Fruit fly (Drosophila melanogaster) Kc167 (cell line): Measurements from ENCODE around the gene ND-B22.
A peak's percentile ranks its signal among the peaks of the same experiment; 100 is the strongest.

Source experiments
- Myc ChIP-seq: fragments of >200 bp; optimal IDR thresholded peaks from 2 replicates; lab custom pipeline; 2017; ENCODE audit warnings: missing external identifiers
- Sin3A ChIP-seq: fragments of >200 bp; optimal IDR thresholded peaks from 2 replicates; lab custom pipeline; 2018; ENCODE audit warnings: missing external identifiers
- h ChIP-seq: fragments of >200 bp; optimal IDR thresholded peaks from 3 replicates; lab custom pipeline; 2018; ENCODE audit warnings: missing external identifiers
- insv ChIP-seq: fragments of >200 bp; optimal IDR thresholded peaks from 3 replicates; lab custom pipeline; 2018; ENCODE audit warnings: missing external identifiers
- psq ChIP-seq: fragments of >200 bp; optimal IDR thresholded peaks from 2 replicates; lab custom pipeline; 2017; ENCODE audit warnings: missing external identifiers
- ttk ChIP-seq: sonication (Bioruptor generic); optimal IDR thresholded peaks from 2 replicates; lab custom pipeline; 2017; ENCODE audit warnings: missing external identifiers

Gene ND-B22

DNA sequence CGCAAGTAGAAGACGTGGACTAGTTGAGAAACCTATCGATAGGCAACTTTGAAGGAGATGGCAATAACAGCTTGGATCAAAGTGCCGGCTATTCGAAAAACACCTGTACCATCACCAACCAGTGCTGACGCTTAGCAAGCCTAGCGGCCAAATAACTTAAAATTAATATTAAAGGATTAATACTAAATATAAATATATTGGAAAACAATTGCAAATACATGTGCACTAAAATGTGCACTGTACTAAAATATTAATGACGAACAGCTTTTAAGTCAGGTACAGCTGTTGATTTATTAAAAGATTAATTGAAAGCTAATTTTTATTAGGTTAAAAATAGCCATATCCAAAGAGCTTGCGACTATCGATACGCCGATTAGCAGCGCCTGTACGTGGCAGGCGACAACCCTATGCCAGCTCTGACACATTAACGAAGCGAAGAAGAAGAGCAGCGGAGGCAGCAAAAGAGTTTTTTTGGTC, 7.6 kb upstream of the ND-B22 start, which contains the start of the genes CG9302 and beta'COP:
CG9302 (minus strand) TSS at position 51 of the 477 bp plus-strand sequence.
beta'COP (plus strand) TSS at position 415 of the 477 bp plus-strand sequence.
- TF ChIP-seq ttk (lab: Kevin White, UChicago) (no peak), Sin3A (lab: Kevin White, UChicago) (peak; percentile 51)

dm6 chr2L:13376086-13376485, 5.2 kb upstream of the ND-B22 start:
- TF ChIP-seq Myc (lab: Kevin White, UChicago) (no peak), ttk (lab: Kevin White, UChicago) (no peak), psq (lab: Kevin White, UChicago) (no peak), Sin3A (lab: Kevin White, UChicago) (no peak), insv (lab: Kevin White, UChicago) (no peak), h (lab: Kevin White, UChicago) (no peak)

DNA sequence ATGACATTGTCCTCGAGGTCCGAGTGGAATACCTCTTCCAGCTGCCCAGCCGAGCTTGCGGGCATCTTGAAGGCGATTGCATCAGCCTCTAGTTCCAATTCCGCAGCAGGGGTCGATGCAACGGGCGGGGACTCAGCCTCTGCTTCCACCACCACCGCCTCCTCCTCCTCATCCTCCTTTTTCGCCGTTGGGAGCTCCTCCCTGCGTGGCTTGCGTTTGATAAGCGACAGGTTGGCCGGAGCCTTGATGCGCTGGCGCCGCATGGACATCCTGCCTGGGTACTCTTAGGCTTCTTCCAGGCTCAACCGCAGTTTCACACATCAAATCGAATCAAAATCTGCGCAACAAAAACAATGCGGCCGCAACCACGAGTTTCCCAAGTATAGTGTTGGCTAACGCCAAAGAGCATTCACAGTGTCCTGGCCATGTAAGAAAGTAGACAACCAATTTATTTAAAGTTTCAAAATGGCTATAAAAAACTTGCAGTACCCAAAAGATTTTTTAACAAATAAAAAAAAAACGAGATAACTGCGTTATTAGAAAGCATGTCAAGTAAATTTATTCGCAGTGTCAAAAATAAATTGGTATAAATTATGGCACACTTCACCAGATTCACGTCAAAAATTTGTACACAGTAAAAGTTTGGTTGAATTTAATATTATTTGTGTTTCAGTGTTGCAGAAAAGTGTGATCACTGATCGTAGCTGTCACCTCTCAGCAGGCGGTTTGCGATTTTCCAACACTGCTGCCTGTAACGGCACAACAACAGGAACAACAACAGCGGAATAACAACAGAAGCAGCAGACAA, 2.7 kb upstream of the ND-B22 start, which contains the start of the genes Bdp1 and CG6565:
Bdp1 (minus strand) TSS at position 456 of the 808 bp plus-strand sequence.
CG6565 (plus strand) TSS at position 585 of the 808 bp plus-strand sequence.
- TF ChIP-seq psq (lab: Kevin White, UChicago) (no peak), Sin3A (lab: Kevin White, UChicago) (no peak)

- no peak for TF ChIP-seq insv (lab: Kevin White, UChicago)
- no peak for TF ChIP-seq ttk (lab: Kevin White, UChicago)
- TF ChIP-seq Sin3A (lab: Kevin White, UChicago), result no peak
- no peak for TF ChIP-seq Myc (lab: Kevin White, UChicago)
- no peak for TF ChIP-seq h (lab: Kevin White, UChicago)
- no peak for TF ChIP-seq psq (lab: Kevin White, UChicago)
Measured at dm6 chr2L:13368940-13369339, 2.0 kb downstream of the ND-B22 start, which contains the start of gene CG31855. CG31855 (plus strand) TSS chr2L:13369204.

DNA sequence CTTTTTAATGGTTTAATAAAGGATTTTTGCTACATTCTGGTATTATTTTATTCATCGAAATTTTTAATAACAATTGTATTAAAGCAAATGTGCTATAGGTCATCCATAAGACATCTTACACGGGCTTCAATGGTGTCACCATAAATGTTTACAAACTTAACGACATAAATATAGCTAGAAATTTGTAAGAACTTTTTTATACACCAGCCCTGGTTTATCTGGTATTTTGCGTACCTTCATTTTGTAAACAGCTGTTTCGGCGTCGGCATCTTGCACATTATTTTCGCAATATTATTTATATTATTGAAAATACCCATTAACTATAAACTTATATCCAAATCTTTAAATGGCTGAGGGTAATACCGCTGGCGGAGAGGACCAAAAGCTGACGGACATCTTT, 3.5 kb downstream of the ND-B22 start, which contains the start of gene Tap42:
Tap42 (plus strand) TSS at position 240 of the 400 bp plus-strand sequence.
- TF ChIP-seq insv (lab: Kevin White, UChicago), result no peak
- TF ChIP-seq Myc (lab: Kevin White, UChicago), result no peak
- no peak for TF ChIP-seq ttk (lab: Kevin White, UChicago)
- no peak for TF ChIP-seq h (lab: Kevin White, UChicago)
- no peak for TF ChIP-seq Sin3A (lab: Kevin White, UChicago)

dm6 chr2L:13366109-13366747, 4.7 kb downstream of the ND-B22 start, which contains the start of the genes Nnp-1 and Grx3:
Nnp-1 (minus strand) TSS chr2L:13366189.
Grx3 (plus strand) TSS chr2L:13366447.
- TF ChIP-seq psq (lab: Kevin White, UChicago) (no peak), Sin3A (lab: Kevin White, UChicago) (no peak), ttk (lab: Kevin White, UChicago) (no peak), insv (lab: Kevin White, UChicago) (no peak), Myc (lab: Kevin White, UChicago) (no peak), h (lab: Kevin White, UChicago) (no peak)

DNA sequence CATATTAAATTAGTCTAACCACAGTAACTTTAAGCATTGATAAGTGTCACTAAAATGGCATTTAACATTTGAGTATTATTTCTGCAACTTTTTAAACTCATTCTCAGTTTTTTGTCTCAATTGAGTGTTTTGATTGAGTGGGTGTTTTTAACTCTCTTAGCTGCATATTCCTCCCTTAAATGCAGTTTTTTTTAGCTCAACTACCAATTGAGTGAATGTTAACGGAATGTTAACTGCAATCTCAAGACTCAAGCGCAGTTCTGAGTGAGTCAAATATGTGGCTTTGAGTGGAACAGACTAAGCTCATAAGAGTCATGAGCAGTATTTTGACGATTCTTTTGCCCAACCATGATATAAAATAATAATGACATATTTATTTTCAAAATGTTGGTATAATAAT, 8.0 kb downstream of the ND-B22 start:
- TF ChIP-seq Myc (lab: Kevin White, UChicago) (no peak), ttk (lab: Kevin White, UChicago) (no peak), insv (lab: Kevin White, UChicago) (no peak), Sin3A (lab: Kevin White, UChicago) (no peak), psq (lab: Kevin White, UChicago) (no peak), h (lab: Kevin White, UChicago) (no peak)

DNA sequence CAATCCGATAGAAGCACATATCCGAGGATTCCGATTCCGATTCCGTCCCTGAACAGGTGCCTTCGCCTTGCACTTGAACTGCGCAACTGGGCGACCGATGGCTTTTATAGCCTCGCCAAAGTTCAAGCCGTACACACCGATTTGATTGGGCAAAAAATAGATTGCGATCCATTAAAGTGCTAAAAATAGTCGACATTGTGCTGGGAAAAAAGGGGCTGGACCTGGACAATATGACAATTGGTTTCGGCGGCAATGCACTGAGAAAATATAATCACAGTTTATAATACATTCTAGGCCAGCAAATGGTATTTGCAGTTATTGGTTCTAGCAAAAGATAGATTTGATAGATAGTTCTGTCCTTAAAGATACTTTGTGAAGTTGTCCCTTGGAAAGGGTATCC, 9.4 kb downstream of the ND-B22 start, which contains the start of gene CG9377:
CG9377 (minus strand) TSS at position 101 of the 400 bp plus-strand sequence.
- TF ChIP-seq psq (lab: Kevin White, UChicago) (no peak), Myc (lab: Kevin White, UChicago) (no peak), Sin3A (lab: Kevin White, UChicago) (no peak), h (lab: Kevin White, UChicago) (no peak), ttk (lab: Kevin White, UChicago) (no peak), insv (lab: Kevin White, UChicago) (no peak)

DNA sequence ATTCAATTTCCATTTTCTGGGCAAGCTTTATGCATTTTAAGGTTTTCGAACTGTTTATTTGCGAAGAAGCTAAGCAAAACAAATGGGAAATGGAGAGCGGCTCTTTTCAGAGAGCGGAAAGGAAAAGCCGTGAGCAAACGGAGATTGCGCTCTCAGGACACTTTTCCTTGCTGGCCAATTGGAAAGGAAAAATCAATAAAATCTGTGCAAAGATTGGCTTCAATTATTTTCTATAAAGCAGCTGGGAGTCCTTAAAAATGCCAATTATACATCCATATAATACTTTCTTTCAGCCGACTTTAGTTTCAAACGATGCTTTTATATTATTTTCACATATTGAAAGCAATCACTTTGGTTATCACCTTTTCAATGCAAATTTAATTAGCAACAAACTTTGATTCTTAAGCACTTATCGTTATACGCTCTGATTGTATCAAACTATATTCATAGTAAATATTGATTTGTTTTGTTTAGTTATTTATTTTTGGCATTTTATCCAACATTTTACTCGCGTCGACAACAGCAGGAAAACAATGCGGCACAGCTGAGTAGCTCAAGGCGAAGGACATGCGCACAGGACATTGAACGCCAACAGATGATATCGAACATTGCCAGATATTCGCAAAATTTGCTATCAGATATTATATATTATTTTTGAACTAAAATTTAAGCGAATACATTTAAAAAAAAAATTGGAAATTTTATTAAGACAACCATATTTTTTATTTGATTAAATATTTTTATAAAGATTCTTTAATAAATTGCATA, 16.1 kb downstream of the ND-B22 start, which contains the start of gene CG9395:
CG9395 (minus strand) TSS at position 494 of the 768 bp plus-strand sequence.
- TF ChIP-seq h (lab: Kevin White, UChicago), result no peak
- no peak for TF ChIP-seq ttk (lab: Kevin White, UChicago)
- no peak for TF ChIP-seq Myc (lab: Kevin White, UChicago)
- no peak for TF ChIP-seq Sin3A (lab: Kevin White, UChicago)
- TF ChIP-seq insv (lab: Kevin White, UChicago), result no peak
- TF ChIP-seq psq (lab: Kevin White, UChicago), result no peak

DNA sequence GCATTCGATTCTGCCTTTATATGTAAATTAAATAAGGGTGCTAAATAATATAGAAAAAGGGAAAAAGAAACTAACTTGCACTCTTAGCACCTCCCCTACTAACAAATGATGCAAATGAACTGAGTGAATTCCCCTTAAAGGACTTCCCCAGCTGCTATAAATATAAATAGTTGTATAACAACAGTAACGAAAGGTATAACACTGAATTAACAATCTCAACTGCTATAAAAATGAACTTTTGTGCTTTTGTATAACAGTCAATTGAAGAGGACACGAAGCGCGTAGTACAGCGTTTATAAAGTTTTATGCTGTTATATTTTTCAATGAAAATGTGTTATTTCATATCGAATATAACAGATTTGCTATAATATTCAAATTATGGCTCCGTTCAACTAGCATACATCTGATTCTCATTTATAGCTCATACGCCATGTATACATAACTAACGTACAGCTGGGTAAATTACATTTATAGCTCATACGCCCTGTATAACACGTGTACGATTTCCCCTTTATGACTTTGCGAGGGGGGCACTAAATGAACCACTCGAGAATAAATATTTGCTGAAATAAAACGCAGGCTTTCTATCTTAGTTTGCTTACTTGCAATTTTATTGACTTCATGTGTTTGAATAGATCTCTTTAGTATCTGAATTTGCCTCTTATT, 21.5 kb downstream of the ND-B22 start:
- TF ChIP-seq psq (lab: Kevin White, UChicago), result no peak
